Worm (Caenorhabditis elegans) whole organism, late embryonic: ENCODE data around the gene flp-21.

Experiments
- ceh-22 ChIP-seq: sonication (generic microtip); optimal IDR thresholded peaks from 2 replicates; lab custom pipeline; 2017; ENCODE audit warnings: missing biosample characterization, missing genetic modification characterization
- npax-4 ChIP-seq: sonication (generic microtip); optimal IDR thresholded peaks from 2 replicates; lab custom pipeline; 2016; ENCODE audit warnings: missing genetic modification characterization, missing compliant biosample characterization
- pat-9 ChIP-seq: fragments of 200-800 bp; sonication (Bioruptor generic); optimal IDR thresholded peaks from 2 replicates; lab custom pipeline; 2018; ENCODE audit warnings: mild to moderate bottlenecking, missing genetic modification characterization, moderate library complexity, missing compliant biosample characterization
- pha-4 ChIP-seq: fragments of 150-350 bp; optimal IDR thresholded peaks from 2 replicates; lab custom pipeline; 2018; ENCODE audit warnings: missing biosample characterization, missing genetic modification reagents, missing genetic modification characterization
- unc-42 ChIP-seq: sonication (generic microtip); optimal IDR thresholded peaks from 2 replicates; lab custom pipeline; 2016; ENCODE audit warnings: missing genotype, missing genetic modification characterization, missing compliant biosample characterization

- no peak for TF ChIP-seq ceh-22 (tag; lab: Kevin White, UChicago)
- no peak for TF ChIP-seq npax-4 (tag; lab: Kevin White, UChicago)
- TF ChIP-seq pat-9 (tag; lab: Kevin White, UChicago): no peak
- no peak for TF ChIP-seq unc-42
- no peak for TF ChIP-seq pha-4 (tag; lab: Kevin White, UChicago)
Observed at ce11 chrV:7749708-7750107, 43.5 kb upstream of the flp-21 start.
